Worm (Caenorhabditis elegans): ENCODE results near the gene C04G6.6.

The C04G6.6 gene

ce11 chrII:5105020-5105419 lies 5.5 kb upstream of the C04G6.6 start:
- peak; percentile 92 for TF ChIP-seq mep-1 (tag; optimal IDR thresholded peaks at IDR 0.05)
- TF ChIP-seq nhr-237 (tag; optimal IDR thresholded peaks at IDR 0.05) = peak; percentile 53
- peak; percentile 99 for TF ChIP-seq drap-1 (GFP tag; optimal IDR thresholded peaks at IDR 0.05)
- peak; percentile 94 for TF ChIP-seq sem-2 (GFP tag; optimal IDR thresholded peaks at IDR 0.05)
- TF ChIP-seq M03D4.4 (tag; optimal IDR thresholded peaks at IDR 0.05) = peak; percentile 98
- peak; percentile 93 for TF ChIP-seq ceh-43 (GFP tag; optimal IDR thresholded peaks at IDR 0.05)
- peak; percentile 99 for TF ChIP-seq sptf-1 (tag; optimal IDR thresholded peaks at IDR 0.05)
- peak; percentile 11 for TF ChIP-seq blmp-1 (tag; optimal IDR thresholded peaks at IDR 0.05)
- no peak for TF ChIP-seq zip-8 (tag; optimal IDR thresholded peaks at IDR 0.05)
- TF ChIP-seq lin-13 (tag; optimal IDR thresholded peaks at IDR 0.05) = peak; percentile 64
- peak; percentile 99 for TF ChIP-seq mls-2 (tag; optimal IDR thresholded peaks at IDR 0.05)
- TF ChIP-seq ztf-11 (tag; optimal IDR thresholded peaks at IDR 0.05) = peak; percentile 80
- TF ChIP-seq ceh-39 (tag; optimal IDR thresholded peaks at IDR 0.05) = no peak
- TF ChIP-seq pha-4 (tag; optimal IDR thresholded peaks at IDR 0.05) = peak; percentile 36
- TF ChIP-seq lin-32 (GFP tag; optimal IDR thresholded peaks at IDR 0.05) = peak; percentile 99
- peak; percentile 19 for TF ChIP-seq elt-1 (tag; optimal IDR thresholded peaks at IDR 0.05; ENCODE audit: borderline replicate concordance, insufficient read depth)
- TF ChIP-seq unc-120 (tag; optimal IDR thresholded peaks at IDR 0.05; ENCODE audit: poor library complexity, severe bottlenecking) = peak; percentile 96
- no peak for TF ChIP-seq mab-5 (tag; optimal IDR thresholded peaks at IDR 0.05)
- peak; percentile 22 for TF ChIP-seq nhr-76 (tag; optimal IDR thresholded peaks at IDR 0.05)
- peak; percentile 95 for TF ChIP-seq ham-2 (GFP tag; optimal IDR thresholded peaks at IDR 0.05)
- TF ChIP-seq unc-39 (tag; optimal IDR thresholded peaks at IDR 0.05) = peak; percentile 22
- TF ChIP-seq flh-1 (GFP tag; optimal IDR thresholded peaks at IDR 0.05) = peak; percentile 93
- peak; percentile 71 for TF ChIP-seq lsy-2 (tag; optimal IDR thresholded peaks at IDR 0.05)
- TF ChIP-seq snpc-4 (tag; optimal IDR thresholded peaks at IDR 0.05) = no peak
- peak; percentile 98 for TF ChIP-seq cnd-1 (tag; optimal IDR thresholded peaks at IDR 0.05)
- peak; percentile 40 for TF ChIP-seq elt-3 (tag; optimal IDR thresholded peaks at IDR 0.05)
- TF ChIP-seq bed-3 (GFP tag; optimal IDR thresholded peaks at IDR 0.05) = peak; percentile 93
- TF ChIP-seq nhr-2 (tag; optimal IDR thresholded peaks at IDR 0.05) = no peak
- peak; percentile 83 for TF ChIP-seq unc-62 (GFP tag; optimal IDR thresholded peaks at IDR 0.05)
- TF ChIP-seq nhr-28 (tag; optimal IDR thresholded peaks at IDR 0.05) = peak; percentile 86
- peak; percentile 83 for TF ChIP-seq hlh-1 (tag; optimal IDR thresholded peaks at IDR 0.05)
- TF ChIP-seq tbx-8 (GFP tag; optimal IDR thresholded peaks at IDR 0.05) = peak; percentile 96
- peak; percentile 98 for TF ChIP-seq ceh-83 (GFP tag; optimal IDR thresholded peaks at IDR 0.05)
- no peak for TF ChIP-seq ces-1 (GFP tag; optimal IDR thresholded peaks at IDR 0.05)
- TF ChIP-seq nhr-12 (tag; optimal IDR thresholded peaks at IDR 0.05) = peak; percentile 72

ce11 chrII:5103784-5104457 lies 4.4 kb upstream of the C04G6.6 start, which contains the start of the genes C04G6.11 and mpk-2:
C04G6.11 (minus strand) TSS chrII:5103834.
mpk-2 (plus strand) TSS chrII:5104118.
- TF ChIP-seq mab-5 (tag; optimal IDR thresholded peaks at IDR 0.05) = no peak
- no peak for TF ChIP-seq ceh-83 (GFP tag; optimal IDR thresholded peaks at IDR 0.05)
- TF ChIP-seq elt-3 (tag; optimal IDR thresholded peaks at IDR 0.05) = no peak
- TF ChIP-seq sem-2 (GFP tag; optimal IDR thresholded peaks at IDR 0.05) = no peak

DNA sequence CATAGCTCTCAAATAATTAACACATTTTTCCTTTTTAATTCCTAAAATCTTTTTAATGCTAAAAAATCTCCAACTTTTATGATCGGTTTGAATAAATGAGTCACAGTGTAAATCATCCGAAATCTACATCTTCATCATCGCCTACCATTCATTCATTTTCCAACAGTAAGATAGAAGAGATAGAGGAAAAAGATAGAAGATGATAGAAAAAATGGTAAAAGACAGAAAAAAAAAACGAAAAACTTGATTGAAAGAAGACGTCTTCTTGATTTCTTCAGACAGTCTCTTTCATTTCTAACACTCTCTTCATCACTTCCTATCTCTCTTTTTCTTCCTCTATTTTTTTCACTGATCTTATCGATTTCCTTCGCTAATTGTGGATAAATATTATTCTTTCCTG lies 3.6 kb upstream of the C04G6.6 start:
- no peak for TF ChIP-seq unc-39 (tag; optimal IDR thresholded peaks at IDR 0.05)
- TF ChIP-seq elt-3 (tag; optimal IDR thresholded peaks at IDR 0.05) = no peak
- no peak for TF ChIP-seq nhr-237 (tag; optimal IDR thresholded peaks at IDR 0.05)
- TF ChIP-seq snpc-4 (tag; optimal IDR thresholded peaks at IDR 0.05) = no peak
- no peak for TF ChIP-seq nhr-12 (tag; optimal IDR thresholded peaks at IDR 0.05)
- no peak for TF ChIP-seq mls-2 (tag; optimal IDR thresholded peaks at IDR 0.05)
- TF ChIP-seq bed-3 (GFP tag; optimal IDR thresholded peaks at IDR 0.05) = no peak
- TF ChIP-seq drap-1 (GFP tag; optimal IDR thresholded peaks at IDR 0.05) = no peak
- no peak for TF ChIP-seq elt-1 (tag; optimal IDR thresholded peaks at IDR 0.05; ENCODE audit: borderline replicate concordance, insufficient read depth)
- no peak for TF ChIP-seq ham-2 (GFP tag; optimal IDR thresholded peaks at IDR 0.05)
- no peak for TF ChIP-seq tbx-8 (GFP tag; optimal IDR thresholded peaks at IDR 0.05)

Data from whole organism, mixed stage, embryonic.